Worm (Caenorhabditis elegans) whole organism, late embryonic: Measurements from ENCODE around the gene emb-9.

Experiments
- C38D4.7 ChIP-seq: fragments of 200-800 bp; sonication (Bioruptor generic); optimal IDR thresholded peaks from 2 replicates; lab custom pipeline; 2018; ENCODE audit warnings: mild to moderate bottlenecking, missing genetic modification characterization, moderate library complexity, missing compliant biosample characterization
- K09A11.1 ChIP-seq: sonication (generic microtip); optimal IDR thresholded peaks from 2 replicates; lab custom pipeline; 2017; ENCODE audit warnings: antibody characterized with exemption, mild to moderate bottlenecking, missing genetic modification characterization, missing compliant biosample characterization; ENCODE audit not compliant: insufficient read depth
- dve-1 ChIP-seq: sonication (generic microtip); optimal IDR thresholded peaks from 2 replicates; lab custom pipeline; 2017; ENCODE audit warnings: antibody characterized with exemption, mild to moderate bottlenecking, missing genetic modification characterization, missing compliant biosample characterization
- ets-4 ChIP-seq: sonication (generic microtip); optimal IDR thresholded peaks from 2 replicates; lab custom pipeline; 2016; ENCODE audit warnings: missing genetic modification characterization, missing compliant biosample characterization
- fkh-10 ChIP-seq: fragments of 150-350 bp; optimal IDR thresholded peaks from 2 replicates; lab custom pipeline; 2014; ENCODE audit warnings: missing biosample characterization, missing genetic modification reagents, missing genetic modification characterization
- hlh-30 ChIP-seq: sonication (generic microtip); optimal IDR thresholded peaks from 2 replicates; lab custom pipeline; 2017; ENCODE audit warnings: antibody characterized with exemption, missing genetic modification characterization, missing compliant biosample characterization; ENCODE audit not compliant: insufficient read depth
- nhr-11 ChIP-seq: fragments of 150-350 bp; optimal IDR thresholded peaks from 2 replicates; lab custom pipeline; 2014; ENCODE audit warnings: missing biosample characterization, missing genetic modification characterization
- pag-3 ChIP-seq: sonication (generic microtip); optimal IDR thresholded peaks from 2 replicates; lab custom pipeline; 2016; ENCODE audit warnings: missing compliant biosample characterization, missing genetic modification characterization, borderline replicate concordance
- rnt-1 ChIP-seq: sonication (generic microtip); optimal IDR thresholded peaks from 2 replicates; lab custom pipeline; 2016; ENCODE audit warnings: missing genetic modification characterization, missing compliant biosample characterization
- sox-2 ChIP-seq: fragments of 200-800 bp; sonication (Bioruptor generic); IDR thresholded peaks from 2 replicates; pipeline ENCODE4 v1.3.6; 2022; ENCODE audit warnings: missing genetic modification reagents, missing genetic modification characterization, missing compliant biosample characterization
- sox-4 ChIP-seq: sonication (generic microtip); optimal IDR thresholded peaks from 2 replicates; lab custom pipeline; 2017; ENCODE audit warnings: mild to moderate bottlenecking, missing genetic modification characterization, inconsistent platforms, missing compliant biosample characterization
- zip-5 ChIP-seq: sonication (generic microtip); optimal IDR thresholded peaks from 2 replicates; lab custom pipeline; 2016; ENCODE audit warnings: missing genetic modification characterization, missing compliant biosample characterization
- ztf-16 ChIP-seq: sonication (generic microtip); optimal IDR thresholded peaks from 2 replicates; lab custom pipeline; 2017; ENCODE audit warnings: missing genetic modification characterization, missing compliant biosample characterization

DNA sequence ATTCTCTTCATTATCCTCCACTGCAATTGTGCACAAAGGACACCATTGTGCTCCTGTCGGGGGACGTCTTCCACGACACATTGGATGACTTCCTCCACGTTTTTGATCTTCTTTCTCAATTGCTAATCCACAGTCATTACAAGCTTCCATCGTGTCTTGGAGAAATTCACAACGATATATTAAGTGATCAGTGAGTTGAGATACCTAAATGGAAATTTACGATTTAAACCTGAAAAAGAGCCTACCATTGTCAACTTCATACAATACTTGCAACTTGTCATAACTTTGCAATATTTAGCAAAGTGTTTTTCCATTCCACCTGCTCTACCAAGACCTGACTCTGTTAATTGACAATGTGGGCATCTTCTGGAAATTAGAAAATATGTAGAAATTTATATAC lies 16.3 kb downstream of the emb-9 start:
- TF ChIP-seq zip-5 (tag; lab: Kevin White, UChicago) (no peak), ztf-16 (tag; lab: Kevin White, UChicago) (no peak), ets-4 (tag; lab: Kevin White, UChicago) (no peak), dve-1 (tag; lab: Kevin White, UChicago) (no peak), hlh-30 (no peak), rnt-1 (no peak), sox-4 (no peak), fkh-10 (GFP tag; lab: Kevin White, UChicago) (no peak), K09A11.1 (tag; lab: Kevin White, UChicago) (no peak), nhr-11 (tag; lab: Kevin White, UChicago) (no peak), pag-3 (tag; lab: Kevin White, UChicago) (no peak), sox-2 (GFP tag; lab: Robert Waterston, UW) (no peak), C38D4.7 (no peak)
